Worm (Caenorhabditis elegans) whole organism, L2 larva: ENCODE data around the gene C01G5.3.
A peak's percentile ranks its signal among the peaks of the same experiment; 100 is the strongest.

ENCODE experiments used
- F13H6.1 ChIP-seq: sonication (generic microtip); optimal IDR thresholded peaks from 2 replicates; lab custom pipeline; 2016; ENCODE audit warnings: missing genetic modification characterization, missing compliant biosample characterization
- ama-1 ChIP-seq: fragments of 150-350 bp; optimal IDR thresholded peaks from 2 replicates; lab custom pipeline; 2018; ENCODE audit warnings: inconsistent platforms
- blmp-1 ChIP-seq: sonication (generic microtip); optimal IDR thresholded peaks from 2 replicates; lab custom pipeline; 2017; ENCODE audit warnings: missing genetic modification characterization, mild to moderate bottlenecking, missing compliant biosample characterization, antibody characterized with exemption, moderate library complexity; ENCODE audit not compliant: insufficient read depth
- ceh-82 ChIP-seq: fragments of 150-350 bp; optimal IDR thresholded peaks from 2 replicates; lab custom pipeline; 2014; ENCODE audit warnings: missing biosample characterization, missing genetic modification characterization
- dmd-4 ChIP-seq: sonication (generic microtip); optimal IDR thresholded peaks from 2 replicates; lab custom pipeline; 2017; ENCODE audit warnings: missing biosample characterization, missing genetic modification characterization
- nhr-21 ChIP-seq: fragments of 150-350 bp; optimal IDR thresholded peaks from 2 replicates; lab custom pipeline; 2014; ENCODE audit warnings: missing biosample characterization, missing genetic modification characterization
- nhr-237 ChIP-seq: fragments of 150-350 bp; optimal IDR thresholded peaks from 2 replicates; lab custom pipeline; 2014; ENCODE audit warnings: missing biosample characterization, missing genetic modification characterization
- nhr-6 ChIP-seq: fragments of 150-350 bp; optimal IDR thresholded peaks from 2 replicates; lab custom pipeline; 2014; ENCODE audit warnings: missing biosample characterization, missing genetic modification characterization
- ztf-11 ChIP-seq: sonication (generic microtip); optimal IDR thresholded peaks from 2 replicates; lab custom pipeline; 2017; ENCODE audit warnings: missing biosample characterization, missing genetic modification characterization

ce11 chrIV:6554865-6555264 is 18.9 kb downstream of the C01G5.3 start:
- peak; percentile 15 for TF ChIP-seq nhr-21 (tag; lab: Kevin White, UChicago)
- TF ChIP-seq ztf-11 (tag; lab: Kevin White, UChicago) = no peak
- TF ChIP-seq blmp-1 (tag; lab: Kevin White, UChicago) = no peak
- TF ChIP-seq ceh-82 = no peak
- TF ChIP-seq dmd-4 (tag; lab: Kevin White, UChicago) = no peak
- TF ChIP-seq F13H6.1 (tag; lab: Kevin White, UChicago) = no peak
- no peak for TF ChIP-seq nhr-237 (tag; lab: Kevin White, UChicago)
- no peak for TF ChIP-seq nhr-6 (tag; lab: Kevin White, UChicago)
- no peak for TF ChIP-seq ama-1 (lab: Kevin White, UChicago)
